Fruit fly (Drosophila melanogaster): ENCODE measurements around the gene Uch-L5.

The Uch-L5 gene

DNA sequence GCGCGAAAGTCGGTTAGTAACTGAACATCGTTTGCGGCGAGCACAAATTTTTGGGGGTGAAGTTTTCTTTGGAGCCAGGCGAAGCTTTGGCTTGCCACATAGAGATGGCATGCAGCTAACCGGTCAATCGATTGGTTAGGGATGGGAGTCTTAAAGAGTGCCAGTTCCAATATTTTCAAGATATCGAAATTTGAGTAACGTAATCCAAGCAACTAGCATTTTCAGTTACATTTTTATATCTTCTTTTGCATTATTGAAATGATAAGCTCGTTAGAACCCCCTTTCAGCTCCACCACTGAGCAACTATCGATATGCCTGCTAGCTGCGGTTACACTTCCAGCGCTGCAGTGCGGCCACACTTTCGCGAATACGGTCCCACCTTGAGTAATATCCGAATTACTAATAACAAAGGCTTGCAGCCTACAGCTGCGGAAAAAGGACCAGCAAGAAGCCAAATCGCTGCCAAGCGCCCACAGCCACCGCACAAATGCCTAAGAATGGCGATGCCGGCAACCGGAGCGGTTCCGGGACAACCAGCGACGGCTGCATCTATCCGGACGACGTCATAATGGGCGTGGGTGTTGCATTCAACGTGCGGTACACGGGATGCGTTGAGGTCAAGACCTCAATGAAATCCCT lies 50.0 kb downstream of the Uch-L5 start, which contains the start of the genes Atat and Shc (continued):
- TF ChIP-seq eve (GFP tag; optimal IDR thresholded peaks at IDR 0.05) (peak in 1 of 2 experiments; percentile 96), ab (GFP tag; optimal IDR thresholded peaks at IDR 0.05) (peak; percentile 99), CG17328 (GFP tag; IDR thresholded peaks at IDR 0.05) (peak; percentile 99), dimm (GFP tag; IDR thresholded peaks at IDR 0.05) (peak; percentile 98), CG18011 (GFP tag; optimal IDR thresholded peaks at IDR 0.05) (peak; percentile 93), so (GFP tag; IDR thresholded peaks at IDR 0.05) (peak; percentile 98), CG7745 (tag; optimal IDR thresholded peaks at IDR 0.05) (peak; percentile 47), CG3838 (GFP tag; optimal IDR thresholded peaks at IDR 0.05) (peak; percentile 97), Dbx (GFP tag; IDR thresholded peaks at IDR 0.05) (peak; percentile 100), sd (tag; optimal IDR thresholded peaks at IDR 0.05) (peak; percentile 93), Mrtf (GFP tag; IDR thresholded peaks at IDR 0.05) (peak; percentile 100), CG12219 (GFP tag; optimal IDR thresholded peaks at IDR 0.05) (peak; percentile 94), dmrt11E (tag; optimal IDR thresholded peaks at IDR 0.05) (peak; percentile 98), Adf1 (GFP tag; IDR thresholded peaks at IDR 0.05) (peak; percentile 90), amos (GFP tag; IDR thresholded peaks at IDR 0.05; ENCODE audit: partially characterized antibody) (peak; percentile 88), trh (GFP tag; optimal IDR thresholded peaks at IDR 0.05) (peak; percentile 99), NC2α (GFP tag; optimal IDR thresholded peaks at IDR 0.05) (peak; percentile 98), sr (GFP tag; IDR thresholded peaks at IDR 0.05) (peak; percentile 95), Xbp1 (GFP tag; optimal IDR thresholded peaks at IDR 0.05) (peak; percentile 100), Drgx (GFP tag; IDR thresholded peaks at IDR 0.05) (peak; percentile 97), CG2712 (tag; optimal IDR thresholded peaks at IDR 0.05) (peak; percentile 98), zfh2 (GFP tag; optimal IDR thresholded peaks at IDR 0.05) (peak; percentile 100), CG18764 (GFP tag; optimal IDR thresholded peaks at IDR 0.05) (peak; percentile 99), Atf3 (GFP tag; optimal IDR thresholded peaks at IDR 0.05) (peak; percentile 99), corto (GFP tag; optimal IDR thresholded peaks at IDR 0.05) (peak; percentile 89), ken (GFP tag; IDR thresholded peaks at IDR 0.05) (peak; percentile 100), twi (tag; optimal IDR thresholded peaks at IDR 0.05) (peak; percentile 96), CG15011 (GFP tag; optimal IDR thresholded peaks at IDR 0.05) (peak; percentile 96), CG12659 (GFP tag; optimal IDR thresholded peaks at IDR 0.05) (peak; percentile 99), CG33557 (GFP tag; optimal IDR thresholded peaks at IDR 0.05) (peak; percentile 93), CG9797 (GFP tag; optimal IDR thresholded peaks at IDR 0.05) (peak; percentile 100), CG5180 (GFP tag; optimal IDR thresholded peaks at IDR 0.05) (peak; percentile 83), HLH54F (GFP tag; optimal IDR thresholded peaks at IDR 0.05) (peak; percentile 100), Chrac-16 (GFP tag; optimal IDR thresholded peaks at IDR 0.05) (peak; percentile 100), Ptx1 (GFP tag; IDR thresholded peaks at IDR 0.05) (peak; percentile 100), CG3726 (GFP tag; IDR thresholded peaks at IDR 0.05) (peak; percentile 99), Awh (GFP tag; IDR thresholded peaks at IDR 0.05) (peak; percentile 98), CG8944 (GFP tag; optimal IDR thresholded peaks at IDR 0.05) (peak; percentile 100), CG3995 (GFP tag; optimal IDR thresholded peaks at IDR 0.05) (peak; percentile 88), pzg (GFP tag; optimal IDR thresholded peaks at IDR 0.05) (peak; percentile 97), onecut (GFP tag; IDR thresholded peaks at IDR 0.05) (peak; percentile 94), HLHmδ (GFP tag; optimal IDR thresholded peaks at IDR 0.05) (no peak), CG13624 (GFP tag; optimal IDR thresholded peaks at IDR 0.05) (peak; percentile 100), CG32767 (GFP tag; IDR thresholded peaks at IDR 0.05) (peak; percentile 98), insv (GFP tag; optimal IDR thresholded peaks at IDR 0.05) (peak; percentile 16 to 80), Med (GFP tag) (peak; percentile 100), prd (optimal IDR thresholded peaks at IDR 0.05) (no peak), prd (GFP tag; IDR thresholded peaks at IDR 0.05) (peak; percentile 100), Six4 (GFP tag; optimal IDR thresholded peaks at IDR 0.05) (peak; percentile 99), CG3065 (GFP tag; optimal IDR thresholded peaks at IDR 0.05) (peak; percentile 98), yki (optimal IDR thresholded peaks at IDR 0.05) (no peak)
